Worm (Caenorhabditis elegans) whole organism, early embryonic: ENCODE results near the gene C03B1.14.
A peak's percentile ranks its signal among the peaks of the same experiment; 100 is the strongest.

Source experiments
- B0310.2 ChIP-seq: sonication (generic microtip); optimal IDR thresholded peaks from 2 replicates; lab custom pipeline; 2016; ENCODE audit warnings: mild to moderate bottlenecking, missing genetic modification characterization, missing compliant biosample characterization
- F13C5.2 ChIP-seq: sonication (generic microtip); optimal IDR thresholded peaks from 2 replicates; lab custom pipeline; 2017; ENCODE audit warnings: mild to moderate bottlenecking, missing genetic modification characterization, inconsistent platforms, missing compliant biosample characterization
- aly-1 ChIP-seq: sonication (generic microtip); optimal IDR thresholded peaks from 2 replicates; lab custom pipeline; 2016; ENCODE audit warnings: missing genetic modification characterization, missing compliant biosample characterization
- ama-1 ChIP-seq: fragments of 150-350 bp; optimal IDR thresholded peaks from 2 replicates; lab custom pipeline; 2014
- ceh-13 ChIP-seq: fragments of 200-800 bp; sonication (Bioruptor generic); optimal IDR thresholded peaks from 2 replicates; lab custom pipeline; 2018; ENCODE audit warnings: mild to moderate bottlenecking, missing genetic modification characterization, missing compliant biosample characterization
- ceh-36 ChIP-seq: sonication (generic microtip); optimal IDR thresholded peaks from 2 replicates; lab custom pipeline; 2016; ENCODE audit warnings: missing genetic modification characterization, inconsistent platforms, missing compliant biosample characterization
- ets-7 ChIP-seq: sonication (generic microtip); optimal IDR thresholded peaks from 2 replicates; lab custom pipeline; 2016; ENCODE audit warnings: missing genotype, missing genetic modification characterization, missing compliant biosample characterization
- flt-1 ChIP-seq: fragments of 200-800 bp; sonication (Bioruptor generic); IDR thresholded peaks from 2 replicates; pipeline ENCODE4 v1.3.6; 2022; ENCODE audit warnings: missing genetic modification characterization, missing compliant biosample characterization
- hmbx-1 ChIP-seq: sonication (generic microtip); optimal IDR thresholded peaks from 2 replicates; lab custom pipeline; 2016; ENCODE audit warnings: mild to moderate bottlenecking, missing genetic modification characterization, missing compliant biosample characterization
- hmg-4 ChIP-seq: fragments of 200-800 bp; sonication (Bioruptor generic); optimal IDR thresholded peaks from 2 replicates; lab custom pipeline; 2018; ENCODE audit warnings: mild to moderate bottlenecking, missing genetic modification characterization, missing compliant biosample characterization
- hnd-1 ChIP-seq: sonication (generic microtip); optimal IDR thresholded peaks from 2 replicates; lab custom pipeline; 2016; ENCODE audit warnings: missing genetic modification characterization, missing compliant biosample characterization
- pes-1 ChIP-seq: fragments of 200-800 bp; sonication (Bioruptor generic); IDR thresholded peaks from 2 replicates; pipeline ENCODE4 v1.3.6; 2022; ENCODE audit warnings: missing genetic modification reagents, missing genetic modification characterization, missing compliant biosample characterization
- scrt-1 ChIP-seq: fragments of 200-800 bp; sonication (Bioruptor generic); IDR thresholded peaks from 2 replicates; pipeline ENCODE4 v1.3.6; 2022; ENCODE audit warnings: missing genetic modification characterization, missing compliant biosample characterization
- sea-1 ChIP-seq: fragments of 200-800 bp; sonication (Bioruptor generic); conservative IDR thresholded peaks from 2 replicates; pipeline ENCODE4 v1.3.6; 2022; ENCODE audit warnings: missing genetic modification characterization, missing compliant biosample characterization
- tbx-11 ChIP-seq: fragments of 200-800 bp; sonication (Bioruptor generic); IDR thresholded peaks from 2 replicates; pipeline ENCODE4 v1.3.6; 2022; ENCODE audit warnings: missing genetic modification characterization, missing compliant biosample characterization
- tbx-37 ChIP-seq: fragments of 200-800 bp; sonication (Bioruptor generic); conservative IDR thresholded peaks from 2 replicates; pipeline ENCODE4 v1.3.6; 2022; ENCODE audit warnings: missing genetic modification reagents, missing genetic modification characterization, missing compliant biosample characterization
- tra-4 ChIP-seq: sonication (generic microtip); optimal IDR thresholded peaks from 2 replicates; lab custom pipeline; 2017; ENCODE audit warnings: missing genetic modification characterization, missing compliant biosample characterization

Gene C03B1.14

DNA sequence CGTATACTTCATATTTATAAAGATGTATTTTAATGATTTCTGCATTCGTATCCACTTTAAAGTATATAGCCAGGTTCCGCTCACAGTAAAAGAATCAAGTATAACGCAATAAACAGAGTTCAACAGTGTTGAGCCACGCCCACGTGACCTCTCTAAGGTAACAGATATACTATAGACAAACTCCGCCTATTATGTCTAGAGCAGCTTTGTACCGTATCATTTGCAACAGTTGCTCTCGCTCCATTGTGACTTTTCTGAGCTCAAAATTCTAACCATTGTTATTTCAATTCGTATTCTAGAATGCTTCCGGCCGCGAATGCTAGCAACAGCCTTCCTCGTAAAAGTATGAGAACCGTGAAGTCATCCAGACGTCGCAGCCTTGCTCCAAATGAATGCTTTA, 12.8 kb upstream of the C03B1.14 start, which contains the start of gene C03B1.17:
TSS of gene C03B1.17 (plus strand) at position 301 of the 400 bp plus-strand sequence.
- no peak for TF ChIP-seq ama-1 (lab: Kevin White, UChicago)
- TF ChIP-seq hnd-1 (tag; lab: Kevin White, UChicago): no peak
- TF ChIP-seq B0310.2 (tag; lab: Kevin White, UChicago): no peak
- no peak for TF ChIP-seq ceh-36 (tag; lab: Kevin White, UChicago)
- TF ChIP-seq scrt-1: no peak
- TF ChIP-seq F13C5.2: no peak
- TF ChIP-seq aly-1: no peak
- no peak for TF ChIP-seq pes-1
- TF ChIP-seq flt-1 (GFP tag; lab: Robert Waterston, UW): no peak
- TF ChIP-seq hmbx-1 (tag; lab: Kevin White, UChicago): no peak
- no peak for TF ChIP-seq tbx-37 (GFP tag; lab: Robert Waterston, UW)

ce11 chrX:6371192-6372116, 10.9 kb upstream of the C03B1.14 start:
- peak; percentile 28 for TF ChIP-seq tra-4
- TF ChIP-seq hmbx-1 (tag; lab: Kevin White, UChicago): peak; percentile 64
- peak; percentile 81 for TF ChIP-seq ceh-36 (tag; lab: Kevin White, UChicago)
- TF ChIP-seq B0310.2 (tag; lab: Kevin White, UChicago): peak; percentile 58
- TF ChIP-seq ets-7: no peak
- peak; percentile 62 for TF ChIP-seq F13C5.2
- TF ChIP-seq pes-1: peak; percentile 92
- peak; percentile 73 for TF ChIP-seq ceh-13 (GFP tag; lab: Kevin White, UChicago)
- TF ChIP-seq tbx-37 (GFP tag; lab: Robert Waterston, UW): peak; percentile 90
- TF ChIP-seq scrt-1: peak; percentile 88
- TF ChIP-seq tbx-11 (GFP tag; lab: Robert Waterston, UW): peak; percentile 88
- peak; percentile 66 for TF ChIP-seq hnd-1 (tag; lab: Kevin White, UChicago)
- peak; percentile 85 for TF ChIP-seq hmg-4
- TF ChIP-seq sea-1 (GFP tag; lab: Robert Waterston, UW): peak; percentile 79
- TF ChIP-seq ama-1 (lab: Kevin White, UChicago): no peak
- peak; percentile 33 for TF ChIP-seq aly-1
- TF ChIP-seq flt-1 (GFP tag; lab: Robert Waterston, UW): peak; percentile 82

DNA sequence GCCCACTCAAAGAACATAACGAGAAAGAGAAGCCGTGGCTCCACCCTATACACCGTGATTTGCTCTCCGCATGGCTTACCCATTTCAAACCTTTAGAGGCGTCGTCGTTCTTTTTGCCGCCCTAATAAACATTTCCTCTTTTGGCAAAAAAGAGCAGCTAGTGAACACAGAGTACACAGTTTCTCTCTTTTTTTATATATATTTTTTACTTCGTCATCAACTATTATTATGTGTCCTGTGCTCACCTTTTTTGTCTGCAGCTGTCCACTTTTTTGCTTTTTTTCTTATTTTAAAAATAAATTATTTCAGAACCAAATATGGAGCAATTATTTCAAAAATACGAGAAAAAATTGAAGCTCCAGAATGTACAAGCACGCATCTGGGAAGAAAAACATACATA, 9.2 kb upstream of the C03B1.14 start, which contains the start of gene C03B1.2:
TSS of gene C03B1.2 (plus strand) at position 301 of the 400 bp plus-strand sequence.
- TF ChIP-seq ceh-36 (tag; lab: Kevin White, UChicago) (no peak), hnd-1 (tag; lab: Kevin White, UChicago) (no peak), tbx-37 (GFP tag; lab: Robert Waterston, UW) (no peak), scrt-1 (no peak), aly-1 (no peak), tbx-11 (GFP tag; lab: Robert Waterston, UW) (no peak), ceh-13 (GFP tag; lab: Kevin White, UChicago) (no peak), tra-4 (no peak), sea-1 (GFP tag; lab: Robert Waterston, UW) (no peak), ama-1 (lab: Kevin White, UChicago) (no peak), hmbx-1 (tag; lab: Kevin White, UChicago) (no peak), F13C5.2 (no peak), ets-7 (no peak), B0310.2 (tag; lab: Kevin White, UChicago) (no peak), pes-1 (no peak), hmg-4 (no peak), flt-1 (GFP tag; lab: Robert Waterston, UW) (no peak)

DNA sequence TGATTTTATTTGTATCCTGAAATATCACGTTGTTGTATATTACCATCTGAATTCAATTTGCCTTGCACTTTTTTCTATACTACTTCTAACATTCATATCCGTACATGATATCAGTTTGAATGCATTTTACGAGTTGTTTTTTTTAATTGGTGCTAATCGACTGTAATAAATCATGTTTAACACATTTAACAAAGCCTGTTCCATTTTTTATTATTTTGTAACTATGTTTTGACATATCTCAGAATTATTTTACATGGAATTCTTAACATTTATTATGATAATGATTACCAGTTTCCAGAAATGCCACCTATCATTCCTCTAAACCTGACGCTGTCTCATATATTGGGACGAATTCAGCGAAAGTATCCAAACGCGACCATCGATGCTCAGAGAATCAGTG, 5.2 kb upstream of the C03B1.14 start, which contains the start of gene C03B1.3:
TSS of gene C03B1.3 (plus strand) at position 301 of the 400 bp plus-strand sequence.
- TF ChIP-seq ets-7 (no peak), ceh-13 (GFP tag; lab: Kevin White, UChicago) (no peak), tra-4 (no peak), ceh-36 (tag; lab: Kevin White, UChicago) (no peak), B0310.2 (tag; lab: Kevin White, UChicago) (no peak)

- TF ChIP-seq ets-7 (no peak), hnd-1 (tag; lab: Kevin White, UChicago) (no peak), tbx-11 (GFP tag; lab: Robert Waterston, UW) (no peak), flt-1 (GFP tag; lab: Robert Waterston, UW) (no peak), tbx-37 (GFP tag; lab: Robert Waterston, UW) (no peak), pes-1 (no peak), B0310.2 (tag; lab: Kevin White, UChicago) (no peak), hmg-4 (no peak), aly-1 (no peak), ceh-36 (tag; lab: Kevin White, UChicago) (no peak), ama-1 (lab: Kevin White, UChicago) (no peak), hmbx-1 (tag; lab: Kevin White, UChicago) (no peak), ceh-13 (GFP tag; lab: Kevin White, UChicago) (no peak), scrt-1 (no peak), F13C5.2 (no peak), tra-4 (no peak), sea-1 (GFP tag; lab: Robert Waterston, UW) (no peak)
These were observed 3.6 kb upstream of the C03B1.14 start, which contains the start of gene C03B1.4 for ce11 chrX:6364196-6364595. TSS of gene C03B1.4 (plus strand) at chrX:6364496.

- TF ChIP-seq tra-4: no peak
These were observed 481 bp downstream of the C03B1.14 start for ce11 chrX:6360077-6360476.

ce11 chrX:6357772-6358171, 2.8 kb downstream of the C03B1.14 start, which contains the start of gene C03B1.10:
TSS of gene C03B1.10 (minus strand) at chrX:6357872.
- TF ChIP-seq B0310.2 (tag; lab: Kevin White, UChicago) (no peak), hnd-1 (tag; lab: Kevin White, UChicago) (no peak), ets-7 (no peak), hmg-4 (no peak), ceh-13 (GFP tag; lab: Kevin White, UChicago) (no peak)
